Worm (Caenorhabditis elegans): Measurements from ENCODE around the gene ing-3.
A peak's percentile ranks its signal among the peaks of the same experiment; 100 is the strongest.

Gene ing-3

DNA sequence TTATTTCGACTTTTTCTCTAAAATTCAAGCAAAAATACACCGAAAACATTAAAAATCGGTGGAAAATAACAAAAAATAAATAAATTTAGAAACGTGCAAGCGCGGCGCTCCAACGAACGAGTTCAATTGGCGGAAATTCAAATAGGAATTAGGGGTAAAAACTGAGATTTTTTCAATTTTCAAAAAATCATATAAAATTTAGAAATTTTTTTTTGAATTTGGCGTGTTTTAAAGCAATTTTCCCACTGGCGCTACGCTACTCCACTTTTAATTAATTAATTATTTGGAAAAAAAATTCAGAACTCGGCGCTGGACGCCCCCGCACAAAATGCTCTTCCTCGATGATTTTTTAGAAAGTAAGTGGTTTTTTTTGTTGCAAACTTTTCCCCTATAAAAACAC lies at the start of gene ing-3:
ing-3 (plus strand) TSS at position 301 of the 400 bp plus-strand sequence.
- no peak for TF ChIP-seq mab-9 (GFP tag; IDR thresholded peaks at IDR 0.05)
- no peak for TF ChIP-seq mef-2 (tag; optimal IDR thresholded peaks at IDR 0.05)
- TF ChIP-seq nhr-20 (tag; optimal IDR thresholded peaks at IDR 0.05): no peak
- TF ChIP-seq aha-1 (tag; optimal IDR thresholded peaks at IDR 0.05): no peak
- TF ChIP-seq nhr-85 (tag): no peak
- TF ChIP-seq vab-15 (tag; optimal IDR thresholded peaks at IDR 0.05): no peak
- no peak for TF ChIP-seq lin-14 (GFP tag; optimal IDR thresholded peaks at IDR 0.05)
- TF ChIP-seq sup-37 (GFP tag; optimal IDR thresholded peaks at IDR 0.05): no peak
- TF ChIP-seq zip-4 (GFP tag; optimal IDR thresholded peaks at IDR 0.05): no peak
- TF ChIP-seq hpl-2 (GFP tag; optimal IDR thresholded peaks at IDR 0.05): no peak
- no peak for TF ChIP-seq ceh-63 (GFP tag; optimal IDR thresholded peaks at IDR 0.05)
- no peak for TF ChIP-seq ztf-4 (tag; optimal IDR thresholded peaks at IDR 0.05)
- TF ChIP-seq lsy-2 (tag; optimal IDR thresholded peaks at IDR 0.05): no peak
- TF ChIP-seq lir-3 (tag; optimal IDR thresholded peaks at IDR 0.05; ENCODE audit: poor library complexity): no peak
- TF ChIP-seq pag-3 (tag; optimal IDR thresholded peaks at IDR 0.05; ENCODE audit: borderline replicate concordance, insufficient read depth): no peak
- no peak for TF ChIP-seq elt-2 (tag; optimal IDR thresholded peaks at IDR 0.05)
- TF ChIP-seq sptf-1 (tag; optimal IDR thresholded peaks at IDR 0.05): no peak
- TF ChIP-seq C34B4.2 (tag; optimal IDR thresholded peaks at IDR 0.05): no peak
- TF ChIP-seq unc-62 (GFP tag; optimal IDR thresholded peaks at IDR 0.05): no peak
- TF ChIP-seq swsn-7 (tag; optimal IDR thresholded peaks at IDR 0.05): no peak

DNA sequence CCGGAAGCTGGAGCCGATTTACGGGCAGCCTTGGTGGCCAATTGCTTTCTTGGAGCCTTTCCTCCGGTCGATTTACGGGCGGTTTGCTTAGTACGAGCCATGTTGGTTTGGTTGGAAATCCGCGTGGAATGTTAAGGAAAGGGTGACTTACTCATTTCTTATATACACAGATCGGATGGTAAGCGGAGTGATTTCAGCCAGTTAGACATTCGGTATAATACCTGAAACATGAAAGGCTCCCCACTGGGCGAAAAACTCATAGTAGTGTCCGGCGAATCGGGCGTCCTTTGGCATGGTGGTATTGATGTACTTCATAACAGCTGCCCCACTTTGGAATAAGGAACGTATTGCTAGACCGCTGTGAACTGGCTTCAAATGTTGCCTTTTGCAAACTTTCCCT lies 47.2 kb upstream of the ing-3 start, which contains the start of gene his-42:
his-42 (minus strand) TSS at position 101 of the 400 bp plus-strand sequence.
- TF ChIP-seq C34B4.2 (tag; optimal IDR thresholded peaks at IDR 0.05) (no peak), egl-13 (tag; optimal IDR thresholded peaks at IDR 0.05) (no peak)

- TF ChIP-seq elt-3 (tag; optimal IDR thresholded peaks at IDR 0.05): peak in 2 of 6 experiments; percentile 43 to 70
- TF ChIP-seq lir-3 (tag; optimal IDR thresholded peaks at IDR 0.05; ENCODE audit: poor library complexity): peak; percentile 54
- TF ChIP-seq mep-1 (tag; optimal IDR thresholded peaks at IDR 0.05): peak; percentile 45
- TF ChIP-seq tbx-2 (tag; optimal IDR thresholded peaks at IDR 0.05): peak; percentile 10
- peak; percentile 37 for TF ChIP-seq ama-1 (optimal IDR thresholded peaks at IDR 0.05)
- peak in 1 of 3 experiments; percentile 9 for TF ChIP-seq ceh-82 (tag; optimal IDR thresholded peaks at IDR 0.05)
- TF ChIP-seq fkh-8 (tag; optimal IDR thresholded peaks at IDR 0.05): peak; percentile 63
- TF ChIP-seq nhr-19 (GFP tag; conservative IDR thresholded peaks at IDR 0.05): peak; percentile 83
- peak; percentile 27 for TF ChIP-seq lin-39 (tag; optimal IDR thresholded peaks at IDR 0.05)
- peak; percentile 92 for TF ChIP-seq nhr-85 (tag)
- TF ChIP-seq efl-3 (GFP tag; optimal IDR thresholded peaks at IDR 0.05): peak; percentile 9
- peak; percentile 83 for TF ChIP-seq nhr-90 (tag; optimal IDR thresholded peaks at IDR 0.05; ENCODE audit: poor library complexity)
- TF ChIP-seq isw-1 (GFP tag; IDR thresholded peaks at IDR 0.05): 0 out of 2 replicates have a peak, but pooled peaks have one; percentile 6
- TF ChIP-seq dsc-1 (tag; optimal IDR thresholded peaks at IDR 0.05): peak; percentile 18
- peak; percentile 35 for TF ChIP-seq xbp-1 (tag; optimal IDR thresholded peaks at IDR 0.05)
- TF ChIP-seq nhr-77 (tag; optimal IDR thresholded peaks at IDR 0.05): peak; percentile 77
- TF ChIP-seq skn-1 (tag; optimal IDR thresholded peaks at IDR 0.05): peak; percentile 53
- peak; percentile 74 for TF ChIP-seq lin-14 (GFP tag; optimal IDR thresholded peaks at IDR 0.05)
- TF ChIP-seq nhr-47 (tag; optimal IDR thresholded peaks at IDR 0.05): peak; percentile 70
- peak; percentile 8 to 46 for TF ChIP-seq efl-1 (optimal IDR thresholded peaks at IDR 0.05)
- TF ChIP-seq efl-1 (GFP tag; optimal IDR thresholded peaks at IDR 0.05 in 1 of 2): peak; percentile 46 to 75
- peak; percentile 49 for TF ChIP-seq rnt-1 (tag; optimal IDR thresholded peaks at IDR 0.05)
- TF ChIP-seq fos-1 (tag; optimal IDR thresholded peaks at IDR 0.05): peak; percentile 17
- TF ChIP-seq snu-23 (GFP tag; optimal IDR thresholded peaks at IDR 0.05): peak; percentile 63
- peak; percentile 45 for TF ChIP-seq swsn-7 (tag; optimal IDR thresholded peaks at IDR 0.05)
- peak; percentile 66 for TF ChIP-seq nhr-71 (tag; optimal IDR thresholded peaks at IDR 0.05)
- peak in 1 of 3 experiments; percentile 26 for TF ChIP-seq dpl-1 (GFP tag; optimal IDR thresholded peaks at IDR 0.05)
- peak; percentile 96 for TF ChIP-seq snpc-4 (tag; optimal IDR thresholded peaks at IDR 0.05)
- TF ChIP-seq nhr-20 (tag; optimal IDR thresholded peaks at IDR 0.05): peak; percentile 55
- peak; percentile 27 for TF ChIP-seq unc-86 (tag; optimal IDR thresholded peaks at IDR 0.05)
- peak in 1 of 2 experiments; percentile 40 for TF ChIP-seq lsy-2 (tag; optimal IDR thresholded peaks at IDR 0.05)
- peak; percentile 3 for TF ChIP-seq sup-37 (GFP tag; optimal IDR thresholded peaks at IDR 0.05)
These were observed 46.5 kb upstream of the ing-3 start for ce11 chrII:13829123-13829996.

All from whole organism, L1 larva.